Worm (Caenorhabditis elegans): ENCODE data around the gene tag-322.

tag-322 gene

ce11 chrIV:7817852-7818251 is 32.5 kb upstream of the tag-322 start, which contains the start of gene ric-3 (continued):
- TF ChIP-seq che-1 (tag; optimal IDR thresholded peaks at IDR 0.05) (no peak), tbx-2 (tag; optimal IDR thresholded peaks at IDR 0.05) (peak; percentile 38), sdc-2 (tag; optimal IDR thresholded peaks at IDR 0.05) (no peak), unc-86 (tag; optimal IDR thresholded peaks at IDR 0.05) (no peak)

DNA sequence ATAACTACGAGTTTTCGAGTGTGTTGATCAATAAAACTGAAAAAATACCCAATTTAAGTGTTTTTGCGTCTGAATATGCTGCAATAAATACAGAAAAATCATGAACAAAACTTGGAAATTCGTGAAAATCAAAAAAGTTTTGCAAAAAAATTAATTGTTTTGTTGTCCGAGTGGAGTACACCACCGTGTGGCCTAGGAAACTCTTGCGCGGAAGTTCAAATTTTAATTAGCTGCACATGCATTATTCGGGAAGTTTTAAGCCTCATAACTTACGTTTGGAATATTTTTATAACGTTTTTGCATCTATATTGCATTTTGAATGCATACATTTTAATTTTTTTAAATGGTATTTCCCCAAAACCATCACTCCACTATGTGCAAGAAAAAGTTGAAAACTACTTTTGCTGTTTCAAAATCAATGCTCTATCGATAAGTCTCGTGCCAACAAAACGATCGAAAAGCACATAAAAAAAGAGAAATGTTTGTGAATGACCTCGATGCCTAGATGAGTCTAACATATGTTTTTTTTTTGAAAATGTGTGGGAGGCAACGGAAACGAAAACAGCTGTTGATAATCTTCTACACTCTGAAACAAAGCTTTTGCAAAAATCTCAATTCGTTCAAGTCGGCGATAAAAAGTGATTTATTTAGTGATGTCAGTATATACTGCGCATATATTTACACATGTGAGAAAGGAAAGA is 31.2 kb upstream of the tag-322 start:
- TF ChIP-seq nhr-232 (tag; optimal IDR thresholded peaks at IDR 0.05) (no peak), unc-42 (tag; optimal IDR thresholded peaks at IDR 0.05) (no peak), ceh-14 (tag; optimal IDR thresholded peaks at IDR 0.05) (peak; percentile 6), zip-5 (tag; optimal IDR thresholded peaks at IDR 0.05) (peak; percentile 46), ets-4 (tag; optimal IDR thresholded peaks at IDR 0.05) (peak; percentile 58), elt-2 (tag; optimal IDR thresholded peaks at IDR 0.05) (peak; percentile 27), C08G9.2 (tag; optimal IDR thresholded peaks at IDR 0.05) (peak; percentile 81), tbx-7 (tag; optimal IDR thresholded peaks at IDR 0.05) (peak; percentile 74), tbx-2 (tag; optimal IDR thresholded peaks at IDR 0.05) (peak; percentile 21), ahr-1 (tag; optimal IDR thresholded peaks at IDR 0.05) (no peak), ttx-3 (tag; optimal IDR thresholded peaks at IDR 0.05) (no peak), ceh-2 (tag; optimal IDR thresholded peaks at IDR 0.05) (peak; percentile 49), ceh-19 (GFP tag; optimal IDR thresholded peaks at IDR 0.05) (no peak), ceh-18 (tag; optimal IDR thresholded peaks at IDR 0.05) (peak; percentile 18), syd-9 (tag; optimal IDR thresholded peaks at IDR 0.05) (no peak), ceh-31 (tag; optimal IDR thresholded peaks at IDR 0.05) (peak; percentile 52), pag-3 (tag; optimal IDR thresholded peaks at IDR 0.05; ENCODE audit: borderline replicate concordance) (no peak)

DNA sequence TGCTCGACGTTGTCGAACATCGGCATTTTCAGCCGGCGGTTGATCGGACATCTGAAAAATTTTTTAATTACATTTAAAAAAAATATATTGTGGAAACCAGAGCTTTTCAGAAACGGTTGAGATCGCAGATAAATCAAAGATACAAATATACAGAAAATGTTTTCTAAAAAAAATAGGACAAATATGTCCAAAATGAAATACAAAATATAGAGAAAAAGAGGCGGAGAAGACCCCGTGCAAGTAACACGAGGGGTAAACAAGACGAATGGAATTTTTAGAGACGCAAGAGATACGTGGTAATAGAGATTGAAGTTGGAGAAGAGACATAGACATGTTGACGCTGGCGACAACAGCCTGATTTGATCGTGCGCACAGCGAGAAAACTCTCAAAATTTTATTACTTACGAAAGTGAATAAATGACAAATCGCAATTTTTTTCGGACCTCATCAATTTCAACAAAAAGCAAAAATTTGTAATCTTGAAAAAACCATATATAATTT is 30.4 kb upstream of the tag-322 start, which contains the start of gene cdgs-1:
Gene cdgs-1, minus strand, starts transcription at position 51 of the 501 bp plus-strand sequence.
- TF ChIP-seq unc-42 (tag; optimal IDR thresholded peaks at IDR 0.05), result peak; percentile 78
- TF ChIP-seq nfya-1 (tag; optimal IDR thresholded peaks at IDR 0.05), result peak; percentile 31
- peak; percentile 68 for TF ChIP-seq hlh-30 (tag; optimal IDR thresholded peaks at IDR 0.05; ENCODE audit: insufficient read depth)
- no peak for TF ChIP-seq hlh-8 (tag; optimal IDR thresholded peaks at IDR 0.05)

ce11 chrIV:7812709-7813108 is 27.4 kb upstream of the tag-322 start, which contains the start of gene zgpa-1:
Gene zgpa-1, minus strand, starts transcription at chrIV:7812809.
- TF ChIP-seq hlh-13 (GFP tag; optimal IDR thresholded peaks at IDR 0.05) (no peak), tbx-2 (tag; optimal IDR thresholded peaks at IDR 0.05) (no peak), pag-3 (tag; optimal IDR thresholded peaks at IDR 0.05; ENCODE audit: borderline replicate concordance) (no peak), syd-9 (tag; optimal IDR thresholded peaks at IDR 0.05) (no peak), sdc-2 (tag; optimal IDR thresholded peaks at IDR 0.05) (no peak), ceh-24 (tag; optimal IDR thresholded peaks at IDR 0.05) (no peak), dve-1 (tag; optimal IDR thresholded peaks at IDR 0.05) (no peak), mec-3 (tag; optimal IDR thresholded peaks at IDR 0.05; ENCODE audit: borderline replicate concordance) (no peak), pros-1 (tag; optimal IDR thresholded peaks at IDR 0.05) (no peak), T23F11.4 (GFP tag; optimal IDR thresholded peaks at IDR 0.05) (no peak), odd-2 (tag; optimal IDR thresholded peaks at IDR 0.05) (no peak), pha-4 (tag; optimal IDR thresholded peaks at IDR 0.05) (no peak), nhr-232 (tag; optimal IDR thresholded peaks at IDR 0.05) (no peak), ceh-6 (GFP tag; optimal IDR thresholded peaks at IDR 0.05) (no peak)

DNA sequence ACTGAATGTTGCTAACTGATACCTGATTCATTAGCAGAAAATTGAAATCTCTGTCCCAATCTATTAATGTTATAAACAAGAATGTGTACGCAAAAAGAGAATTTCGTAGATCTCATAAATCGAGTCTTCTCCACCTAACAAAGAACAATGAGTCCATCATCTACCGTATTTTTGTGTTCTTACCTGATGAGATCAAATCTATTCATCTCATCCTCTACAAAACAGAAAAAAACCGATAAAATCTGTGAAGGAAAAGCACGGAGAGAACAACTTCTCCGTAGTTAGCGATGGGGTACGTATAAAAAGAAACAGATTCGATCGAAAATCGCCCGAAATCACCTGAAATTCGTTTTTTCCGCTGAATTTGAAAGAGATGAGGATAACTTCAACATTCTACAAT is 23.2 kb upstream of the tag-322 start, which contains the start of gene C33H5.1:
Gene C33H5.1, plus strand, starts transcription at position 330 of the 400 bp plus-strand sequence.
- no peak for TF ChIP-seq ceh-30 (tag; optimal IDR thresholded peaks at IDR 0.05)
- no peak for TF ChIP-seq ceh-22 (tag; optimal IDR thresholded peaks at IDR 0.05)
- no peak for TF ChIP-seq sdc-2 (tag; optimal IDR thresholded peaks at IDR 0.05)
- TF ChIP-seq lin-11 (tag; optimal IDR thresholded peaks at IDR 0.05), result no peak
- no peak for TF ChIP-seq ahr-1 (tag; optimal IDR thresholded peaks at IDR 0.05)
- no peak for TF ChIP-seq tbx-2 (tag; optimal IDR thresholded peaks at IDR 0.05)
- no peak for TF ChIP-seq pha-4 (tag; optimal IDR thresholded peaks at IDR 0.05)
- no peak for TF ChIP-seq ceh-45 (GFP tag; IDR thresholded peaks at IDR 0.05)
- no peak for TF ChIP-seq lim-6 (tag; optimal IDR thresholded peaks at IDR 0.05)
- TF ChIP-seq fkh-10 (GFP tag; optimal IDR thresholded peaks at IDR 0.05), result no peak
- no peak for TF ChIP-seq ref-2 (tag; optimal IDR thresholded peaks at IDR 0.05)
- TF ChIP-seq madf-2 (tag; optimal IDR thresholded peaks at IDR 0.05), result no peak
- TF ChIP-seq tbx-7 (tag; optimal IDR thresholded peaks at IDR 0.05), result no peak
- TF ChIP-seq elt-2 (tag; optimal IDR thresholded peaks at IDR 0.05), result no peak
- no peak for TF ChIP-seq hlh-15 (tag; optimal IDR thresholded peaks at IDR 0.05)
- TF ChIP-seq ets-4 (tag; optimal IDR thresholded peaks at IDR 0.05), result no peak
- TF ChIP-seq hlh-6 (tag; optimal IDR thresholded peaks at IDR 0.05), result no peak

Data from whole organism, late embryonic.